Worm (Caenorhabditis elegans): ENCODE measurements around the gene F19B10.4.

DNA sequence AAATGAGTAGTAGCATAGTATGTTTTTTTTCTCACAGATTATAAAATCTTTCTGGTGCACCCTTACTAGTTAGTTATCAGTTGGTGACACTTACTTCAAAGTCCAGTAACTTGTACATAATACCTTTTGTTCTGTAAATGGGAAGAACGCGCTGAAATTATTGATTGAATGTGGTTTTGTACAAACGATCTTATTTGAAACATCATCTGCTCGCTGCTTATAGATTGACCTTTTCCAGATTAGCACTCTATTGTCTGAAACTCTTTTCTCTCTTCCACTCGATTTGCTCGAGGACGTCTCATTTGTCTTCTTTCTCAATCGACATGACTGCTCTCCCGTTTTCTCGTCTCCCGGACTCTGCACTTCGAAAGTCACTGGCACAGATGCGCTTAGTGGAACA, 12.8 kb upstream of the F19B10.4 start, which contains the start of gene fbxb-33:
- TF ChIP-seq ztf-4 (tag; optimal IDR thresholded peaks at IDR 0.05) (no peak), elt-2 (tag; optimal IDR thresholded peaks at IDR 0.05) (no peak), lin-13 (GFP tag; optimal IDR thresholded peaks at IDR 0.05) (no peak), lin-39 (tag; optimal IDR thresholded peaks at IDR 0.05) (no peak), ztf-11 (tag; optimal IDR thresholded peaks at IDR 0.05) (no peak), dpl-1 (GFP tag; optimal IDR thresholded peaks at IDR 0.05) (no peak)
